Worm (Caenorhabditis elegans): Measurements from ENCODE around the gene C06A1.6.

Gene C06A1.6

ce11 chrII:10548778-10549671 is 15.5 kb downstream of the C06A1.6 start (continued):
- TF ChIP-seq snpc-4 (GFP tag; optimal IDR thresholded peaks at IDR 0.05) (no peak), snpc-4 (tag; optimal IDR thresholded peaks at IDR 0.05) (peak; percentile 19 to 43 (median 23)), cebp-1 (GFP tag; IDR thresholded peaks at IDR 0.05) (peak; percentile 38), cebp-1 (tag; optimal IDR thresholded peaks at IDR 0.05) (peak; percentile 83), aptf-2 (GFP tag; conservative IDR thresholded peaks at IDR 0.05) (no peak), pbrm-1 (GFP tag; IDR thresholded peaks at IDR 0.05) (peak; percentile 59), ceh-79 (tag; optimal IDR thresholded peaks at IDR 0.05) (no peak), B0336.3 (GFP tag; IDR thresholded peaks at IDR 0.05) (peak; percentile 37; the same call in 1 of the 2 replicates), attf-5 (GFP tag; optimal IDR thresholded peaks at IDR 0.05) (peak; percentile 63), mel-28 (tag; optimal IDR thresholded peaks at IDR 0.05; ENCODE audit: borderline replicate concordance) (no peak), dpff-1 (tag; optimal IDR thresholded peaks at IDR 0.05) (no peak), K12H6.12 (tag; optimal IDR thresholded peaks at IDR 0.05) (peak; percentile 90), egrh-3 (GFP tag; IDR thresholded peaks at IDR 0.05) (peak; percentile 82), mcd-1 (GFP tag; IDR thresholded peaks at IDR 0.05) (peak; percentile 72), Y95B8A.8 (GFP tag; IDR thresholded peaks at IDR 0.05) (no peak; the same call in 1 of the 2 replicates), ets-4 (GFP tag; optimal IDR thresholded peaks at IDR 0.05) (peak; percentile 24), F52B5.7 (tag; optimal IDR thresholded peaks at IDR 0.05) (peak; percentile 51), ztf-22 (GFP tag; optimal IDR thresholded peaks at IDR 0.05) (no peak), ama-1 (optimal IDR thresholded peaks at IDR 0.05) (peak; percentile 91), ama-1 (GFP tag; optimal IDR thresholded peaks at IDR 0.05) (no peak)

- no peak for TF ChIP-seq F33H1.4 (GFP tag; IDR thresholded peaks at IDR 0.05)
- peak; percentile 59 for TF ChIP-seq ets-4 (GFP tag; optimal IDR thresholded peaks at IDR 0.05)
- no peak for TF ChIP-seq hsf-1 (GFP tag; IDR thresholded peaks at IDR 0.05)
- peak; percentile 21 for TF ChIP-seq tbp1 (GFP tag; optimal IDR thresholded peaks at IDR 0.05)
- TF ChIP-seq cebp-2 (GFP tag; IDR thresholded peaks at IDR 0.05): no peak; the same call in 1 of the 2 replicates
- no peak for TF ChIP-seq F49E8.2 (tag; optimal IDR thresholded peaks at IDR 0.05; ENCODE audit: insufficient read depth)
- 0 out of 2 replicates have a peak, but pooled peaks have one; percentile 9 for TF ChIP-seq ceh-100 (GFP tag; IDR thresholded peaks at IDR 0.05)
- no peak for TF ChIP-seq egrh-3 (GFP tag; IDR thresholded peaks at IDR 0.05)
- 0 out of 2 replicates have a peak, but pooled peaks have one; percentile 23 for TF ChIP-seq ztf-28 (GFP tag; IDR thresholded peaks at IDR 0.05)
- TF ChIP-seq ZK185.1 (tag; optimal IDR thresholded peaks at IDR 0.05; ENCODE audit: poor library complexity, severe bottlenecking): peak; percentile 31
- no peak for TF ChIP-seq dpl-1 (GFP tag; optimal IDR thresholded peaks at IDR 0.05)
- TF ChIP-seq attf-6 (GFP tag; IDR thresholded peaks at IDR 0.05): no peak
- no peak for TF ChIP-seq chd-7 (tag; optimal IDR thresholded peaks at IDR 0.05)
- TF ChIP-seq hmg-20 (GFP tag; IDR thresholded peaks at IDR 0.05): no peak
- TF ChIP-seq athp-1 (tag; optimal IDR thresholded peaks at IDR 0.05): no peak
- TF ChIP-seq attf-5 (GFP tag; optimal IDR thresholded peaks at IDR 0.05): no peak
- TF ChIP-seq Y53G8AR.9 (GFP tag; conservative IDR thresholded peaks at IDR 0.05): 0 out of 2 replicates have a peak, but pooled peaks have one; percentile 7
- peak; percentile 11 for TF ChIP-seq snpc-3.4 (tag; optimal IDR thresholded peaks at IDR 0.05)
- TF ChIP-seq Y95B8A.8 (GFP tag; IDR thresholded peaks at IDR 0.05): 0 out of 2 replicates have a peak, but pooled peaks have one; percentile 8
- TF ChIP-seq F23B12.7 (tag; optimal IDR thresholded peaks at IDR 0.05; ENCODE audit: insufficient read depth): no peak
- peak; percentile 94 for TF ChIP-seq ama-1 (optimal IDR thresholded peaks at IDR 0.05)
- peak in 1 of 2 experiments; percentile 9 for TF ChIP-seq ama-1 (GFP tag; optimal IDR thresholded peaks at IDR 0.05)
- TF ChIP-seq rpc-1 (optimal IDR thresholded peaks at IDR 0.05): no peak
- no peak for TF ChIP-seq rpc-1 (tag; optimal IDR thresholded peaks at IDR 0.05)
- TF ChIP-seq T26A5.8 (tag; optimal IDR thresholded peaks at IDR 0.05): no peak
- TF ChIP-seq ztf-18 (tag; optimal IDR thresholded peaks at IDR 0.05): no peak
- TF ChIP-seq F57A8.1 (GFP tag; optimal IDR thresholded peaks at IDR 0.05): no peak
- TF ChIP-seq F55B11.4 (tag; optimal IDR thresholded peaks at IDR 0.05; ENCODE audit: borderline replicate concordance, insufficient read depth): no peak
- TF ChIP-seq zim-3 (tag; optimal IDR thresholded peaks at IDR 0.05): peak; percentile 15
- TF ChIP-seq ekl-4 (GFP tag; IDR thresholded peaks at IDR 0.05): no peak
Measured at ce11 chrII:10547803-10548693, 16.4 kb downstream of the C06A1.6 start.

Measured in whole organism, young adult.